Worm (Caenorhabditis elegans) whole organism, late embryonic: Measurements from ENCODE around the gene pbo-6.

Experiments
- C08G9.2 ChIP-seq: sonication (generic microtip); optimal IDR thresholded peaks from 2 replicates; lab custom pipeline; 2016; ENCODE audit warnings: mild to moderate bottlenecking, missing genetic modification characterization, moderate library complexity, missing compliant biosample characterization
- K02D7.2 ChIP-seq: sonication (generic microtip); optimal IDR thresholded peaks from 2 replicates; lab custom pipeline; 2017; ENCODE audit warnings: mild to moderate bottlenecking, missing genetic modification characterization, missing compliant biosample characterization
- T23F11.4 ChIP-seq: fragments of 200-800 bp; sonication (Bioruptor generic); optimal IDR thresholded peaks from 2 replicates; lab custom pipeline; 2018; ENCODE audit warnings: mild to moderate bottlenecking, missing genetic modification characterization, missing compliant biosample characterization
- ceh-14 ChIP-seq: sonication (generic microtip); optimal IDR thresholded peaks from 2 replicates; lab custom pipeline; 2016; ENCODE audit warnings: missing genotype, missing genetic modification characterization, missing compliant biosample characterization
- ceh-18 ChIP-seq: sonication (generic microtip); optimal IDR thresholded peaks from 2 replicates; lab custom pipeline; 2016; ENCODE audit warnings: missing genetic modification characterization, missing compliant biosample characterization
- ceh-24 ChIP-seq: sonication (generic microtip); optimal IDR thresholded peaks from 2 replicates; lab custom pipeline; 2016; ENCODE audit warnings: mild to moderate bottlenecking, missing genetic modification characterization, missing compliant biosample characterization
- ceh-34 ChIP-seq: sonication (generic microtip); optimal IDR thresholded peaks from 2 replicates; lab custom pipeline; 2016; ENCODE audit warnings: mild to moderate bottlenecking, missing genetic modification characterization, missing compliant biosample characterization
- ceh-45 ChIP-seq: fragments of 200-800 bp; sonication (Bioruptor generic); IDR thresholded peaks from 2 replicates; pipeline ENCODE4 v1.3.6; 2022; ENCODE audit warnings: missing genetic modification reagents, missing genetic modification characterization, missing compliant biosample characterization
- che-1 ChIP-seq: sonication (generic microtip); optimal IDR thresholded peaks from 2 replicates; lab custom pipeline; 2016; ENCODE audit warnings: mild to moderate bottlenecking, missing genetic modification characterization, missing compliant biosample characterization
- elt-4 ChIP-seq: sonication (generic microtip); optimal IDR thresholded peaks from 2 replicates; lab custom pipeline; 2016; ENCODE audit warnings: missing genetic modification characterization, missing compliant biosample characterization
- eyg-1 ChIP-seq: sonication (generic microtip); optimal IDR thresholded peaks from 2 replicates; lab custom pipeline; 2016; ENCODE audit warnings: missing genotype, missing genetic modification characterization, missing compliant biosample characterization
- fax-1 ChIP-seq: sonication (generic microtip); optimal IDR thresholded peaks from 2 replicates; lab custom pipeline; 2016; ENCODE audit warnings: missing genotype, missing genetic modification characterization, missing compliant biosample characterization
- fkh-6 ChIP-seq: sonication (generic microtip); optimal IDR thresholded peaks from 2 replicates; lab custom pipeline; 2016; ENCODE audit warnings: missing genetic modification characterization, missing compliant biosample characterization
- hlh-13 ChIP-seq: fragments of 200-800 bp; sonication (Bioruptor generic); optimal IDR thresholded peaks from 2 replicates; lab custom pipeline; 2018; ENCODE audit warnings: mild to moderate bottlenecking, missing genetic modification characterization, missing compliant biosample characterization
- hlh-30 ChIP-seq: sonication (generic microtip); optimal IDR thresholded peaks from 2 replicates; lab custom pipeline; 2017; ENCODE audit warnings: antibody characterized with exemption, missing genetic modification characterization, missing compliant biosample characterization; ENCODE audit not compliant: insufficient read depth
- hlh-6 ChIP-seq: sonication (generic microtip); optimal IDR thresholded peaks from 2 replicates; lab custom pipeline; 2016; ENCODE audit warnings: missing genotype, missing genetic modification characterization, missing compliant biosample characterization
- hlh-8 ChIP-seq: sonication (generic microtip); optimal IDR thresholded peaks from 2 replicates; lab custom pipeline; 2016; ENCODE audit warnings: missing genotype, missing genetic modification characterization, missing compliant biosample characterization
- mec-3 ChIP-seq: sonication (generic microtip); optimal IDR thresholded peaks from 2 replicates; lab custom pipeline; 2016; ENCODE audit warnings: borderline replicate concordance, missing genetic modification characterization, missing compliant biosample characterization
- nfya-1 ChIP-seq: sonication (generic microtip); optimal IDR thresholded peaks from 2 replicates; lab custom pipeline; 2017; ENCODE audit warnings: missing genetic modification characterization, mild to moderate bottlenecking, missing compliant biosample characterization, antibody characterized with exemption, moderate library complexity
- nhr-11 ChIP-seq: fragments of 150-350 bp; optimal IDR thresholded peaks from 2 replicates; lab custom pipeline; 2014; ENCODE audit warnings: missing biosample characterization, missing genetic modification characterization
- nhr-232 ChIP-seq: sonication (generic microtip); optimal IDR thresholded peaks from 2 replicates; lab custom pipeline; 2016; ENCODE audit warnings: missing genetic modification characterization, missing compliant biosample characterization
- npax-4 ChIP-seq: sonication (generic microtip); optimal IDR thresholded peaks from 2 replicates; lab custom pipeline; 2016; ENCODE audit warnings: missing genetic modification characterization, missing compliant biosample characterization
- pag-3 ChIP-seq: sonication (generic microtip); optimal IDR thresholded peaks from 2 replicates; lab custom pipeline; 2016; ENCODE audit warnings: missing compliant biosample characterization, missing genetic modification characterization, borderline replicate concordance
- pax-1 ChIP-seq: fragments of 150-350 bp; optimal IDR thresholded peaks from 2 replicates; lab custom pipeline; 2014; ENCODE audit warnings: missing biosample characterization, missing genetic modification characterization
- pqm-1 ChIP-seq: sonication (generic microtip); optimal IDR thresholded peaks from 2 replicates; lab custom pipeline; 2016; ENCODE audit warnings: missing genetic modification characterization, missing compliant biosample characterization
- pros-1 ChIP-seq: fragments of 150-350 bp; optimal IDR thresholded peaks from 2 replicates; lab custom pipeline; 2014; ENCODE audit warnings: missing biosample characterization, missing genetic modification reagents, missing genetic modification characterization
- rnt-1 ChIP-seq: sonication (generic microtip); optimal IDR thresholded peaks from 2 replicates; lab custom pipeline; 2016; ENCODE audit warnings: missing genetic modification characterization, missing compliant biosample characterization
- sox-2 ChIP-seq: fragments of 200-800 bp; sonication (Bioruptor generic); IDR thresholded peaks from 2 replicates; pipeline ENCODE4 v1.3.6; 2022; ENCODE audit warnings: missing genetic modification reagents, missing genetic modification characterization, missing compliant biosample characterization
- syd-9 ChIP-seq: sonication (generic microtip); optimal IDR thresholded peaks from 2 replicates; lab custom pipeline; 2016; ENCODE audit warnings: mild to moderate bottlenecking, missing genetic modification characterization, moderate library complexity, missing compliant biosample characterization
- tbx-7 ChIP-seq: sonication (generic microtip); optimal IDR thresholded peaks from 2 replicates; lab custom pipeline; 2016; ENCODE audit warnings: missing genotype, missing genetic modification characterization, missing compliant biosample characterization
- unc-3 ChIP-seq, 2 experiments: fragments of 200-800 bp in 1 of 2; sonication (Bioruptor generic) in 1 of 2; sonication (generic microtip) in 1 of 2; conservative IDR thresholded peaks in 1 of 2; optimal IDR thresholded peaks in 1 of 2; 2 replicates each; pipeline versions ENCODE4 v1.3.6 to Lab custom; 2016 to 2022; ENCODE audit warnings: missing compliant biosample characterization in 2 of 2, missing genetic modification characterization in 2 of 2, missing genetic modification reagents in 1 of 2
- unc-42 ChIP-seq: sonication (generic microtip); optimal IDR thresholded peaks from 2 replicates; lab custom pipeline; 2016; ENCODE audit warnings: missing genotype, missing genetic modification characterization, missing compliant biosample characterization
- unc-86 ChIP-seq: sonication (generic microtip); optimal IDR thresholded peaks from 2 replicates; lab custom pipeline; 2016; ENCODE audit warnings: missing genetic modification characterization, missing compliant biosample characterization
- zip-5 ChIP-seq: sonication (generic microtip); optimal IDR thresholded peaks from 2 replicates; lab custom pipeline; 2016; ENCODE audit warnings: missing genetic modification characterization, missing compliant biosample characterization
- ztf-16 ChIP-seq: sonication (generic microtip); optimal IDR thresholded peaks from 2 replicates; lab custom pipeline; 2017; ENCODE audit warnings: missing genetic modification characterization, missing compliant biosample characterization

The pbo-6 gene

DNA sequence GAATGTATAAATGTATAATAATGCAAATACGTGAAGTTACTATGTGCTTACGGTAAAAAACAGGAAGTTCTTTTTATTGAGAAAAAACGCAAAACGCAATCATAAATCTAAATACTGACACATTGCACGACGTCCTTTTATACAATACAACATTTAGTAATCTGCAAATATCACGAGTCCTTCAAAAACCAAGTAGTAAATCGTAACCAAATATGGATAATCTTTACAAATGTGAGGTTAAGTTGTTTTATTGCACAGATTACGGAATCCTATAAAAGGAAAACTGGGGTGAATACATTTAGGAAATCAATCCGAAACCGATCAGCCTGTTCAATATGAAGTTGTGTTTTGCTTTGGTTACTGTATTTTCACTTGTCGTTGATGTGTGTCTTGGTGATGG, 30.5 kb upstream of the pbo-6 start, which contains the start of gene F11C7.7:
F11C7.7 (plus strand) TSS at position 301 of the 400 bp plus-strand sequence.
- TF ChIP-seq T23F11.4: no peak

DNA sequence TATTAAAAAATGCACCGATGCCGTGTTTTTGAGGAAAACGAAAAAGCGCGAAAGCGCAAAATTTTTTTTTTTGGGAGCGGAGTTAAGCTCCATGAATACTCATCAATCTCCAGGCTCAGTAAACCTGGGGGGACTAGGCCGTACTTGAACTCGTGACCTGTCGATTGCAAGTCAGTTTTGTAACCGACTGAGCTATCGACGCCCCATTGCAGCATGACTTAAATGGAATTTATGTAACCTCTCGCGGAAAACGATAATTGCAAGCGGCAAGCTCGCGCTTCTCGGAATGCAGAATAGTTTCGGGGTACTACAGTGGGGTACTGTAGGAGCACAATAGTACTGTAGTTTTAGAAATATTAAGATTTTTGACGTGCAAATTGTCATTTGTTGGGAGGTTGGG, 28.4 kb upstream of the pbo-6 start:
- no peak for TF ChIP-seq hlh-30
- TF ChIP-seq pros-1 (tag; lab: Kevin White, UChicago): no peak

DNA sequence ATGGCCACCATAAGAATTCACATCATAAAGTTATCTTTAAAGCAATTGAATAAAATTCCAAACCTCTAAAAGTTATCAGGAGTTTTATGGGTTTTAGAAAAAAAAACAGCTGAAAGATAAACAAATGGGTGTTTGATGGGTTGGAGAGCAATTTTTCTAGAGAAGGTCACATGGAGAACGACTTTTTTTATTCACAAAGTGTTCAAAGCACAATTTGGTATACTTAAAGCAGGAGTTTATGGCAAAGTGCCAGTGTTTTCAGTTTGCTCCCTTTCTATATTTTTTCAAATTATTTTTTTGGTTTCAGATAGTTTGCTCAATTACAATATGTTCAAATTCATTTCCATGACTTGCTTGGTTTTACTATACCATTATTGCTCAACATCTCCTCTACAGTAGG, 27.6 kb upstream of the pbo-6 start, which contains the start of gene F11C7.6:
F11C7.6 (plus strand) TSS at position 301 of the 400 bp plus-strand sequence.
- TF ChIP-seq npax-4 (tag; lab: Kevin White, UChicago) (no peak), T23F11.4 (no peak), nfya-1 (tag; lab: Kevin White, UChicago) (no peak), hlh-8 (tag; lab: Kevin White, UChicago) (no peak), nhr-232 (tag; lab: Kevin White, UChicago) (no peak), hlh-13 (GFP tag; lab: Kevin White, UChicago) (no peak), pax-1 (tag; lab: Kevin White, UChicago) (no peak), fax-1 (tag; lab: Kevin White, UChicago) (no peak), unc-86 (tag; lab: Kevin White, UChicago) (no peak), ztf-16 (tag; lab: Kevin White, UChicago) (no peak), nhr-11 (no peak), pros-1 (tag; lab: Kevin White, UChicago) (no peak)
- TF ChIP-seq, all 69 proteins: peak for 0

DNA sequence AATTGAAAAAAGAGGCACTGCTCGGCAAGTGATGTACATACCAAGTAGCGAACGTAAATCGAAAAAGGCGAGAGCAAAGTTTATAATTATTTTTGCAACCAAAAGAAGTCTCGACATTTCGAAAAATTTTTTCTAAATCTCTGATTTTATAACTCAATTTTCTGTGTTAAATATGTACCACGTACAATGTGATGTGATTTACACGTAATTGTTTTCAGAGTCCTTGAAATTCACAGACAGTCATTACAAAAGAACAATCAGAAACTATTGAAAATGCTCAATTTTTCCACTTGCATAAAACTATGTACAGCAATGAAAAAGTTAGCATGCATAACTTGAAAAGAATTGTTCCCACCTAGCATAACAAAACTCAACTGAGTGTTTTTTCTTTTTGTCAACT, 25.8 kb upstream of the pbo-6 start:
- TF ChIP-seq zip-5 (tag; lab: Kevin White, UChicago): no peak
- no peak for TF ChIP-seq unc-42
- no peak for TF ChIP-seq rnt-1 (tag; lab: Kevin White, UChicago)
- no peak for TF ChIP-seq mec-3
- TF ChIP-seq pag-3 (tag; lab: Kevin White, UChicago): no peak
- no peak for TF ChIP-seq fkh-6 (tag; lab: Kevin White, UChicago)
- no peak for TF ChIP-seq tbx-7 (tag; lab: Kevin White, UChicago)
- TF ChIP-seq C08G9.2: no peak
- TF ChIP-seq fax-1 (tag; lab: Kevin White, UChicago): no peak
- no peak for TF ChIP-seq K02D7.2
- TF ChIP-seq hlh-6 (tag; lab: Kevin White, UChicago): no peak
- TF ChIP-seq che-1 (tag; lab: Kevin White, UChicago): no peak
- no peak for TF ChIP-seq ceh-45 (GFP tag; lab: Robert Waterston, UW)
- no peak for TF ChIP-seq pax-1 (tag; lab: Kevin White, UChicago)

DNA sequence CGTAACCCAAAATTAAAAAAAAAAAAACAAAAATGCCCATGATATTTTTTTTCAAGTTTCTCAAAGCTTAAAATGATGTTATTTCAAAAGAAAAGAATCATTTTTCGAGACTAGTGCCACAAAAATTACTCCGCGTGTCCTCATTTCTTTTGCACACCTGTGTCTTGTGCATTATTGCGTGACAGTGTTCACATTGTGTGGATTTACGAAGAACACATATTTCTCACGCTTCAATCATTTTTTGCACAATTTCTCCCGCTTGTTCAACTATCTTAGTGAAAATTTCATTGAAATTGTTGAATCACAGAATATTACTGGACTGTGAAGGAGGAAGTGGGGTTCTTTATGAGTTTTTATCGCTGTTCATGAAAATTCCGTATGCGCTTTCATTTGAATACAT, 20.0 kb upstream of the pbo-6 start:
- TF ChIP-seq ceh-18 (tag; lab: Kevin White, UChicago) (no peak), ceh-14 (tag; lab: Kevin White, UChicago) (no peak), ceh-24 (tag; lab: Kevin White, UChicago) (no peak), fax-1 (tag; lab: Kevin White, UChicago) (no peak), eyg-1 (tag; lab: Kevin White, UChicago) (no peak), elt-4 (tag; lab: Kevin White, UChicago) (no peak), syd-9 (tag; lab: Kevin White, UChicago) (no peak)

DNA sequence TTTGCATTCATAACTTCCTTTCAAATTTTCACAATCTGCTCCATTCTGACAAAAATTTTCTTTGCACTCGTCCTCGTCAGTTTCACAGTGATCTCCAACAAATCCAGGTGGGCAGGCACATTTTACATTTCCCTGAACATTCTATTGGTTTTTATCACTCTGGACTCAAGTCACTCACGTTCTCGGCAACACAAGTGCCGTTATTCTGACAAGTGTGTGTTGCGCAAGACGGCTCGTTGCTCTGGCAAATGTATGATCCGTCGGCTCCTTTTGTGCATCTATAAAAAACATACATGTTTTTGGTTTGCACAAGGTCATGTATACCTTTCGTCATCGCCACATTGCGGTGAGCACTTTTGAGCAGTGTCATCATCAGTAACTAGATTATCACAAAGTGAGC, 16.2 kb upstream of the pbo-6 start:
- no peak for TF ChIP-seq sox-2 (GFP tag; lab: Robert Waterston, UW)
- no peak for TF ChIP-seq pqm-1 (tag; lab: Kevin White, UChicago)
- TF ChIP-seq ceh-34 (tag; lab: Kevin White, UChicago): no peak
- no peak for TF ChIP-seq unc-3 (GFP tag; conservative IDR thresholded peaks at IDR 0.05; lab: Robert Waterston, UW)
- no peak for TF ChIP-seq unc-3 (tag; optimal IDR thresholded peaks at IDR 0.05; lab: Kevin White, UChicago)
- TF ChIP-seq ceh-18 (tag; lab: Kevin White, UChicago): no peak
- no peak for TF ChIP-seq nhr-11
- TF ChIP-seq, all 69 proteins: peak for 0
